Worm (Caenorhabditis elegans): ENCODE data around the gene hlh-3.

DNA sequence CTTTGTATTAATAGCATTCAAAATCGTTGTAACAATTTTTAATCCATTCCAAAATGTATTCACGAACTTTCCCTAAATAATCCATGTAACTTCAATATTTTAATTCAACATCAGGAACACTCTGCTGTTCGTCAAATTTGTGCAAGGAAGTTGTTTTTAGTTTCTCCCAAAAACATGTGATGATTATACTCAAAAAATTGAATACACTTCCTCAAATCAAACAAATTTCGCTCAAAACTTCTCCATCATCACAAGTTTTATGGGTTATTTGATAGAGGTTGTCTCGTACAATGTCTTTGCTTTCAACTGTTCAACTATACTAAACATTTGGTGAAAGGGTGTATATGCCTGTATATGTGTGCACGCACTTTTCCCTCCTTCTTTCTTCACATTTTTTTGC lies 38.6 kb downstream of the hlh-3 start:
- no peak for TF ChIP-seq pqm-1 (tag; optimal IDR thresholded peaks at IDR 0.05)
- no peak for TF ChIP-seq eyg-1 (tag; optimal IDR thresholded peaks at IDR 0.05)
- TF ChIP-seq F13H6.1 (tag; optimal IDR thresholded peaks at IDR 0.05) = no peak
- TF ChIP-seq hlh-8 (tag; optimal IDR thresholded peaks at IDR 0.05) = no peak
- TF ChIP-seq tbx-2 (tag; optimal IDR thresholded peaks at IDR 0.05) = no peak
- no peak for TF ChIP-seq Y22D7AL.16 (tag; optimal IDR thresholded peaks at IDR 0.05)
- no peak for TF ChIP-seq elt-2 (tag; optimal IDR thresholded peaks at IDR 0.05)
- TF ChIP-seq odd-2 (tag; optimal IDR thresholded peaks at IDR 0.05) = no peak
- TF ChIP-seq lin-11 (tag; optimal IDR thresholded peaks at IDR 0.05) = no peak
- TF ChIP-seq mec-3 (tag; optimal IDR thresholded peaks at IDR 0.05; ENCODE audit: borderline replicate concordance) = no peak
